Worm (Caenorhabditis elegans) whole organism, L4/young adult: ENCODE results near the gene R09H10.6.

Source experiments
- W03F9.2 ChIP-seq: fragments of 150-350 bp; optimal IDR thresholded peaks from 2 replicates; lab custom pipeline; 2014; ENCODE audit warnings: missing biosample characterization, missing genetic modification characterization
- him-1 ChIP-seq: sonication (generic microtip); optimal IDR thresholded peaks from 2 replicates; lab custom pipeline; 2016; ENCODE audit warnings: missing genotype, missing genetic modification reagents, missing genetic modification characterization, missing compliant biosample characterization

- TF ChIP-seq him-1 (tag; lab: Kevin White, UChicago) (no peak), W03F9.2 (tag; lab: Kevin White, UChicago) (no peak)
These were observed 46.8 kb upstream of the R09H10.6 start, which contains the start of gene him-8 for ce11 chrIV:10561605-10562004.
